Worm (Caenorhabditis elegans): Measurements from ENCODE around the gene tbg-1.

tbg-1 gene

ce11 chrIII:9638159-9638754, 9.3 kb upstream of the tbg-1 start:
- TF ChIP-seq fax-1 (tag; optimal IDR thresholded peaks at IDR 0.05): no peak
- no peak for TF ChIP-seq tbx-2 (tag; optimal IDR thresholded peaks at IDR 0.05)
- peak; percentile 1 for TF ChIP-seq elt-2 (tag; optimal IDR thresholded peaks at IDR 0.05)
- TF ChIP-seq ceh-19 (GFP tag; optimal IDR thresholded peaks at IDR 0.05): peak; percentile 40
- no peak for TF ChIP-seq pha-4 (tag; optimal IDR thresholded peaks at IDR 0.05)
- peak; percentile 8 for TF ChIP-seq ceh-34 (tag; optimal IDR thresholded peaks at IDR 0.05)

ce11 chrIII:9637016-9637415, 8.1 kb upstream of the tbg-1 start, which contains the start of gene gei-13:
TSS of gene gei-13 (minus strand) at chrIII:9637116.
- TF ChIP-seq pax-1 (tag; optimal IDR thresholded peaks at IDR 0.05) (no peak), elt-2 (tag; optimal IDR thresholded peaks at IDR 0.05) (no peak), T23F11.4 (GFP tag; optimal IDR thresholded peaks at IDR 0.05) (no peak), pqm-1 (tag; optimal IDR thresholded peaks at IDR 0.05) (no peak), ceh-30 (tag; optimal IDR thresholded peaks at IDR 0.05) (no peak), C08G9.2 (tag; optimal IDR thresholded peaks at IDR 0.05) (no peak), ztf-16 (tag; optimal IDR thresholded peaks at IDR 0.05) (no peak), nhr-11 (tag; optimal IDR thresholded peaks at IDR 0.05) (no peak), ceh-6 (GFP tag; optimal IDR thresholded peaks at IDR 0.05) (no peak), fkh-10 (GFP tag; optimal IDR thresholded peaks at IDR 0.05) (no peak)

ce11 chrIII:9631117-9631655, 2.2 kb upstream of the tbg-1 start, which contains the start of gene ubc-7:
TSS of gene ubc-7 (minus strand) at chrIII:9631167.
- TF ChIP-seq odd-2 (tag; optimal IDR thresholded peaks at IDR 0.05) (no peak), ceh-31 (tag; optimal IDR thresholded peaks at IDR 0.05) (peak; percentile 34), K09A11.1 (tag; optimal IDR thresholded peaks at IDR 0.05; ENCODE audit: insufficient read depth) (no peak), nfya-1 (tag; optimal IDR thresholded peaks at IDR 0.05) (peak; percentile 57), zip-5 (tag; optimal IDR thresholded peaks at IDR 0.05) (no peak), ceh-9 (tag; optimal IDR thresholded peaks at IDR 0.05) (no peak), hlh-6 (tag; optimal IDR thresholded peaks at IDR 0.05) (no peak), ahr-1 (tag; optimal IDR thresholded peaks at IDR 0.05) (no peak), unc-42 (tag; optimal IDR thresholded peaks at IDR 0.05) (peak; percentile 37), ceh-6 (GFP tag; optimal IDR thresholded peaks at IDR 0.05) (no peak), eyg-1 (tag; optimal IDR thresholded peaks at IDR 0.05) (no peak), ceh-19 (GFP tag; optimal IDR thresholded peaks at IDR 0.05) (peak; percentile 33), hlh-30 (tag; optimal IDR thresholded peaks at IDR 0.05; ENCODE audit: insufficient read depth) (peak; percentile 60), lin-11 (tag; optimal IDR thresholded peaks at IDR 0.05) (no peak), C38D4.7 (GFP tag; optimal IDR thresholded peaks at IDR 0.05) (no peak), rnt-1 (tag; optimal IDR thresholded peaks at IDR 0.05) (no peak), tbx-7 (tag; optimal IDR thresholded peaks at IDR 0.05) (no peak), unc-55 (GFP tag; optimal IDR thresholded peaks at IDR 0.05) (peak; percentile 11), ceh-22 (tag; optimal IDR thresholded peaks at IDR 0.05) (no peak), pha-2 (tag; optimal IDR thresholded peaks at IDR 0.05) (no peak), pat-9 (tag; optimal IDR thresholded peaks at IDR 0.05) (no peak), elt-2 (tag; optimal IDR thresholded peaks at IDR 0.05) (no peak), hlh-15 (tag; optimal IDR thresholded peaks at IDR 0.05) (no peak), elt-4 (tag; optimal IDR thresholded peaks at IDR 0.05) (no peak), ama-1 (optimal IDR thresholded peaks at IDR 0.05) (no peak), ceh-18 (tag; optimal IDR thresholded peaks at IDR 0.05) (peak; percentile 4), pqm-1 (tag; optimal IDR thresholded peaks at IDR 0.05) (no peak), ttx-3 (tag; optimal IDR thresholded peaks at IDR 0.05) (no peak)
